Fruit fly (Drosophila melanogaster) whole organism, embryonic: ENCODE data around the gene CG9837.

Experiments used
- Bgb ChIP-seq: fragments of 200-800 bp; sonication (Bioruptor generic); IDR thresholded peaks from 2 replicates; pipeline ENCODE4 v1.3.6; 2022; ENCODE audit warnings: missing biosample characterization, missing genetic modification characterization; ENCODE audit not compliant: partially characterized antibody
- Blimp-1 ChIP-seq: fragments of 200-800 bp; sonication (Bioruptor generic); optimal IDR thresholded peaks from 3 replicates; lab custom pipeline; 2018; ENCODE audit warnings: missing biosample characterization, missing genetic modification characterization, mild to moderate bottlenecking, moderate library complexity, missing genetic modification reagents
- C15 ChIP-seq: fragments of 200-800 bp; sonication (Bioruptor generic); IDR thresholded peaks from 3 replicates; pipeline ENCODE4 v1.3.6; 2022; ENCODE audit warnings: missing biosample characterization, missing genetic modification characterization
- CG10209 ChIP-seq: fragments of 200-800 bp; sonication (Bioruptor generic); optimal IDR thresholded peaks from 3 replicates; lab custom pipeline; 2017; ENCODE audit warnings: missing biosample characterization, mild to moderate bottlenecking, missing genetic modification characterization, missing genetic modification reagents
- CG12155 ChIP-seq: fragments of 200-800 bp; sonication (Bioruptor generic); optimal IDR thresholded peaks from 3 replicates; lab custom pipeline; 2016; ENCODE audit warnings: missing biosample characterization, missing genetic modification characterization
- CG12391 ChIP-seq: fragments of 200-800 bp; sonication (Bioruptor generic); optimal IDR thresholded peaks from 3 replicates; lab custom pipeline; 2018; ENCODE audit warnings: missing biosample characterization, mild to moderate bottlenecking, missing genetic modification characterization, moderate library complexity
- CG12659 ChIP-seq: fragments of 200-800 bp; sonication (Bioruptor generic); optimal IDR thresholded peaks from 3 replicates; lab custom pipeline; 2017; ENCODE audit warnings: mild to moderate bottlenecking, missing biosample characterization, missing genetic modification reagents, missing genetic modification characterization
- CG1603 ChIP-seq: fragments of 200-800 bp; sonication (Bioruptor generic); optimal IDR thresholded peaks from 2 replicates; lab custom pipeline; 2019; ENCODE audit warnings: missing biosample characterization, mild to moderate bottlenecking, missing genetic modification characterization, moderate library complexity
- CG17359 ChIP-seq: fragments of 200-800 bp; sonication (Bioruptor generic); optimal IDR thresholded peaks from 3 replicates; lab custom pipeline; 2018; ENCODE audit warnings: missing biosample characterization, mild to moderate bottlenecking, missing genetic modification characterization, moderate library complexity
- CG30403 ChIP-seq: fragments of 200-800 bp; sonication (Bioruptor generic); optimal IDR thresholded peaks from 3 replicates; lab custom pipeline; 2016; ENCODE audit warnings: missing biosample characterization, missing genetic modification characterization
- CG34224 ChIP-seq: fragments of 200-800 bp; sonication (Bioruptor generic); IDR thresholded peaks from 3 replicates; pipeline ENCODE4 v1.3.6; 2022; ENCODE audit warnings: missing biosample characterization, missing genetic modification characterization; ENCODE audit not compliant: partially characterized antibody
- CG34422 ChIP-seq: fragments of 200-800 bp; sonication (Bioruptor generic); IDR thresholded peaks from 3 replicates; pipeline ENCODE4 v1.3.6; 2022; ENCODE audit warnings: missing biosample characterization, missing genetic modification characterization
- CG6654 ChIP-seq: fragments of 200-800 bp; sonication (Bioruptor generic); optimal IDR thresholded peaks from 2 replicates; lab custom pipeline; 2017; ENCODE audit warnings: missing biosample characterization, mild to moderate bottlenecking, missing genetic modification characterization
- CG6689 ChIP-seq: fragments of 200-800 bp; sonication (Bioruptor generic); IDR thresholded peaks from 2 replicates; pipeline ENCODE4 v1.3.6; 2022; ENCODE audit warnings: missing biosample characterization, missing genetic modification characterization
- CG7928 ChIP-seq: fragments of 200-800 bp; sonication (Bioruptor generic); optimal IDR thresholded peaks from 2 replicates; lab custom pipeline; 2017; ENCODE audit warnings: missing biosample characterization, mild to moderate bottlenecking, missing genetic modification characterization
- CG7963 ChIP-seq: fragments of 200-800 bp; sonication (Bioruptor generic); IDR thresholded peaks from 3 replicates; pipeline ENCODE4 v1.3.6; 2022; ENCODE audit warnings: missing biosample characterization, missing genetic modification characterization; ENCODE audit not compliant: partially characterized antibody
- CG8478 ChIP-seq: fragments of >200 bp; optimal IDR thresholded peaks from 2 replicates; lab custom pipeline; 2018
- CG9609 ChIP-seq: fragments of 200-800 bp; sonication (Bioruptor generic); optimal IDR thresholded peaks from 3 replicates; lab custom pipeline; 2016; ENCODE audit warnings: missing biosample characterization, missing genetic modification characterization
- Drgx ChIP-seq: fragments of 200-800 bp; sonication (Bioruptor generic); IDR thresholded peaks from 2 replicates; pipeline ENCODE4 v1.3.6; 2022; ENCODE audit warnings: missing biosample characterization, missing genetic modification characterization
- Fer1 ChIP-seq: fragments of 200-800 bp; sonication (Bioruptor generic); optimal IDR thresholded peaks from 2 replicates; lab custom pipeline; 2017; ENCODE audit warnings: missing biosample characterization, mild to moderate bottlenecking, missing genetic modification characterization
- HLH54F ChIP-seq: fragments of 200-800 bp; sonication (Bioruptor generic); optimal IDR thresholded peaks from 3 replicates; lab custom pipeline; 2016; ENCODE audit warnings: missing biosample characterization, missing genetic modification characterization
- Hand ChIP-seq: fragments of 200-800 bp; sonication (Bioruptor generic); optimal IDR thresholded peaks from 2 replicates; lab custom pipeline; 2017; ENCODE audit warnings: mild to moderate bottlenecking, missing biosample characterization, missing genetic modification reagents, missing genetic modification characterization
- Lim3 ChIP-seq: fragments of 200-800 bp; sonication (Bioruptor generic); IDR thresholded peaks from 2 replicates; pipeline ENCODE4 v1.3.6; 2022; ENCODE audit warnings: missing biosample characterization, missing genetic modification characterization
- Max ChIP-seq: fragments of 200-800 bp; sonication (Bioruptor generic); optimal IDR thresholded peaks from 2 replicates; lab custom pipeline; 2016; ENCODE audit warnings: missing biosample characterization, mild to moderate bottlenecking, missing genetic modification characterization
- Oaz ChIP-seq: fragments of 200-800 bp; sonication (Bioruptor generic); IDR thresholded peaks from 2 replicates; pipeline ENCODE4 v1.3.6; 2022; ENCODE audit warnings: missing biosample characterization, missing genetic modification characterization
- Sin3A ChIP-seq: fragments of >200 bp; optimal IDR thresholded peaks from 2 replicates; lab custom pipeline; 2018
- Sox100B ChIP-seq: fragments of 200-800 bp; sonication (Bioruptor generic); optimal IDR thresholded peaks from 3 replicates; lab custom pipeline; 2018; ENCODE audit warnings: missing biosample characterization, mild to moderate bottlenecking, missing genetic modification characterization
- TFAM ChIP-seq: fragments of 200-800 bp; sonication (Bioruptor generic); optimal IDR thresholded peaks from 2 replicates; lab custom pipeline; 2017; ENCODE audit warnings: missing biosample characterization, missing genetic modification characterization, inconsistent platforms
- Taf1 ChIP-seq: fragments of 200-800 bp; sonication (Bioruptor generic); IDR thresholded peaks from 2 replicates; pipeline ENCODE4 v1.3.6; 2022; ENCODE audit warnings: missing biosample characterization, missing genetic modification characterization
- Usf ChIP-seq: fragments of 200-800 bp; sonication (Bioruptor generic); optimal IDR thresholded peaks from 2 replicates; lab custom pipeline; 2017; ENCODE audit warnings: missing genotype, missing biosample characterization, missing genetic modification characterization
- abd-A ChIP-seq: fragments of 200-800 bp; sonication (Bioruptor generic); optimal IDR thresholded peaks from 3 replicates; lab custom pipeline; 2019; ENCODE audit warnings: missing biosample characterization, mild to moderate bottlenecking, missing genetic modification characterization, moderate library complexity
- ase ChIP-seq: fragments of 200-800 bp; sonication (Bioruptor generic); IDR thresholded peaks from 3 replicates; pipeline ENCODE4 v1.3.6; 2022; ENCODE audit warnings: missing biosample characterization, missing genetic modification characterization
- dan ChIP-seq: fragments of 200-800 bp; sonication (Bioruptor generic); IDR thresholded peaks from 2 replicates; pipeline ENCODE4 v1.3.6; 2022; ENCODE audit warnings: missing biosample characterization, missing genetic modification characterization
- gro ChIP-seq: fragments of 200-800 bp; sonication (Bioruptor generic); optimal IDR thresholded peaks from 2 replicates; lab custom pipeline; 2016; ENCODE audit warnings: missing biosample characterization, missing genetic modification characterization
- hbn ChIP-seq: fragments of 200-800 bp; sonication (Bioruptor generic); IDR thresholded peaks from 2 replicates; pipeline ENCODE4 v1.3.6; 2022; ENCODE audit warnings: missing biosample characterization, missing genetic modification characterization; ENCODE audit not compliant: partially characterized antibody
- jigr1 ChIP-seq: fragments of 200-800 bp; sonication (Bioruptor generic); IDR thresholded peaks from 3 replicates; pipeline ENCODE4 v1.3.6; 2022; ENCODE audit warnings: missing biosample characterization, missing genetic modification characterization
- jing ChIP-seq: fragments of 200-800 bp; sonication (Bioruptor generic); optimal IDR thresholded peaks from 2 replicates; lab custom pipeline; 2018; ENCODE audit warnings: missing biosample characterization, mild to moderate bottlenecking, missing genetic modification characterization
- jumu ChIP-seq: fragments of 200-800 bp; sonication (Bioruptor generic); optimal IDR thresholded peaks from 3 replicates; lab custom pipeline; 2016; ENCODE audit warnings: missing biosample characterization, missing genetic modification characterization
- kah ChIP-seq: fragments of 200-800 bp; sonication (Bioruptor generic); optimal IDR thresholded peaks from 2 replicates; lab custom pipeline; 2018; ENCODE audit warnings: missing biosample characterization, mild to moderate bottlenecking, missing genetic modification characterization
- lab ChIP-seq: fragments of 200-800 bp; sonication (Bioruptor generic); optimal IDR thresholded peaks from 3 replicates; lab custom pipeline; 2017; ENCODE audit warnings: missing biosample characterization, missing genetic modification characterization, mild to moderate bottlenecking, moderate library complexity, missing genetic modification reagents
- nom ChIP-seq: fragments of 200-800 bp; sonication (Bioruptor generic); optimal IDR thresholded peaks from 2 replicates; lab custom pipeline; 2017; ENCODE audit warnings: missing biosample characterization, missing genetic modification characterization, mild to moderate bottlenecking, moderate library complexity, missing genetic modification reagents
- pfk ChIP-seq: fragments of 200-800 bp; sonication (Bioruptor generic); optimal IDR thresholded peaks from 2 replicates; lab custom pipeline; 2018; ENCODE audit warnings: missing biosample characterization, mild to moderate bottlenecking, missing genetic modification characterization, moderate library complexity
- phol ChIP-seq: fragments of 200-800 bp; sonication (Bioruptor generic); optimal IDR thresholded peaks from 3 replicates; lab custom pipeline; 2018; ENCODE audit warnings: missing biosample characterization, mild to moderate bottlenecking, missing genetic modification characterization, moderate library complexity
- sisA ChIP-seq: fragments of 200-800 bp; sonication (Bioruptor generic); IDR thresholded peaks from 2 replicates; pipeline ENCODE4 v1.3.6; 2022; ENCODE audit warnings: missing biosample characterization, missing genetic modification characterization
- slou ChIP-seq: fragments of 200-800 bp; sonication (Bioruptor generic); optimal IDR thresholded peaks from 3 replicates; lab custom pipeline; 2016; ENCODE audit warnings: missing biosample characterization, missing genetic modification characterization
- so ChIP-seq: fragments of 200-800 bp; sonication (Bioruptor generic); IDR thresholded peaks from 3 replicates; pipeline ENCODE4 v1.3.6; 2022; ENCODE audit warnings: missing biosample characterization, missing genetic modification characterization
- trh ChIP-seq: fragments of 200-800 bp; sonication (Bioruptor generic); optimal IDR thresholded peaks from 2 replicates; lab custom pipeline; 2016; ENCODE audit warnings: missing biosample characterization, missing genetic modification characterization
- wek ChIP-seq: fragments of 200-800 bp; sonication (Bioruptor generic); optimal IDR thresholded peaks from 3 replicates; lab custom pipeline; 2018; ENCODE audit warnings: missing biosample characterization, mild to moderate bottlenecking, missing genetic modification characterization, moderate library complexity
- wor ChIP-seq: fragments of 200-800 bp; sonication (Bioruptor generic); IDR thresholded peaks from 2 replicates; pipeline ENCODE4 v1.3.6; 2022; ENCODE audit warnings: missing biosample characterization, missing genetic modification characterization
- z ChIP-seq: fragments of 200-800 bp; sonication (Bioruptor generic); IDR thresholded peaks from 3 replicates; pipeline ENCODE4 v1.3.6; 2022; ENCODE audit warnings: missing biosample characterization, missing genetic modification characterization

Gene CG9837

dm6 chr3R:8820428-8820912 is 7.1 kb upstream of the CG9837 start, which contains the start of gene aqz:
Gene aqz (minus strand): TSS chr3R:8820682.
- TF ChIP-seq Bgb (GFP tag; lab: Robert Waterston, UW) (peak; percentile 81), kah (GFP tag; lab: Kevin White, UChicago) (peak; percentile 68), CG12659 (GFP tag; lab: Kevin White, UChicago) (peak; percentile 73), pfk (GFP tag; lab: Kevin White, UChicago) (peak; percentile 64), Usf (GFP tag; lab: Kevin White, UChicago) (no peak), ase (no peak), slou (GFP tag; lab: Kevin White, UChicago) (peak; percentile 8), TFAM (GFP tag; lab: Kevin White, UChicago) (no peak), Drgx (peak; percentile 57), Sox100B (GFP tag; lab: Kevin White, UChicago) (no peak), CG1603 (tag; lab: Kevin White, UChicago) (peak; percentile 94), CG8478 (lab: Kevin White, UChicago) (no peak), CG7963 (GFP tag; lab: Robert Waterston, UW) (no peak), CG12391 (tag; lab: Kevin White, UChicago) (peak; percentile 70), lab (GFP tag; lab: Kevin White, UChicago) (peak; percentile 80), CG34422 (peak; percentile 76; the same call in 2 of the 3 replicates), jing (GFP tag; lab: Kevin White, UChicago) (no peak), z (GFP tag; lab: Robert Waterston, UW) (peak; percentile 21; the same call in 1 of the 3 replicates), Fer1 (GFP tag; lab: Kevin White, UChicago) (peak; percentile 69), Blimp-1 (no peak), hbn (GFP tag; lab: Robert Waterston, UW) (no peak; the same call in 1 of the 2 replicates), CG9609 (peak; percentile 53), HLH54F (GFP tag; lab: Kevin White, UChicago) (peak; percentile 72), nom (GFP tag; lab: Kevin White, UChicago) (peak; percentile 63), Hand (GFP tag; lab: Kevin White, UChicago) (peak; percentile 15), CG30403 (GFP tag; lab: Kevin White, UChicago) (peak; percentile 63), CG17359 (peak; percentile 57), CG6654 (GFP tag; lab: Kevin White, UChicago) (no peak), wor (GFP tag; lab: Robert Waterston, UW) (no peak), jumu (GFP tag; lab: Kevin White, UChicago) (peak; percentile 51), Oaz (no peak), dan (GFP tag; lab: Robert Waterston, UW) (no peak), Taf1 (GFP tag; lab: Robert Waterston, UW) (no peak), phol (tag; lab: Kevin White, UChicago) (peak; percentile 64), sisA (GFP tag; lab: Robert Waterston, UW) (peak; percentile 52), CG10209 (GFP tag; lab: Kevin White, UChicago) (peak; percentile 16), CG12155 (GFP tag; lab: Kevin White, UChicago) (peak; percentile 8), CG34224 (peak; percentile 17; the same call in 1 of the 3 replicates), jigr1 (no peak; the same call in 2 of the 3 replicates), abd-A (no peak), C15 (0 out of 3 replicates have a peak, but pooled peaks have one; percentile 34), Sin3A (peak; percentile 48), so (GFP tag; lab: Robert Waterston, UW) (peak; percentile 70; the same call in 2 of the 3 replicates), wek (GFP tag; lab: Kevin White, UChicago) (peak; percentile 60), CG6689 (GFP tag; lab: Robert Waterston, UW) (peak; percentile 35; the same call in 1 of the 2 replicates), Max (no peak), CG7928 (GFP tag; lab: Kevin White, UChicago) (peak; percentile 27), gro (GFP tag; lab: Kevin White, UChicago) (peak; percentile 72), trh (GFP tag; lab: Kevin White, UChicago) (peak; percentile 25), Lim3 (no peak)
